Worm (Caenorhabditis elegans) whole organism, L1 larva: ENCODE data around the gene T11F9.10.

Experiments
- C34B4.2 ChIP-seq: sonication (generic microtip); optimal IDR thresholded peaks from 2 replicates; lab custom pipeline; 2017; ENCODE audit warnings: mild to moderate bottlenecking, missing genetic modification characterization, missing compliant biosample characterization
- F16B12.6 ChIP-seq: fragments of 150-350 bp; optimal IDR thresholded peaks from 2 replicates; lab custom pipeline; 2014; ENCODE audit warnings: missing biosample characterization, missing genetic modification characterization
- Y116A8C.19 ChIP-seq: sonication (generic microtip); optimal IDR thresholded peaks from 2 replicates; lab custom pipeline; 2016; ENCODE audit warnings: missing compliant biosample characterization, missing genetic modification characterization, borderline replicate concordance
- alr-1 ChIP-seq: fragments of 200-800 bp; sonication (Bioruptor generic); optimal IDR thresholded peaks from 2 replicates; lab custom pipeline; 2018; ENCODE audit warnings: borderline replicate concordance, mild to moderate bottlenecking, missing genetic modification characterization, missing compliant biosample characterization
- aly-2 ChIP-seq: fragments of 150-350 bp; optimal IDR thresholded peaks from 2 replicates; lab custom pipeline; 2014; ENCODE audit warnings: missing biosample characterization, missing genetic modification characterization
- ama-1 ChIP-seq: fragments of 150-350 bp; optimal IDR thresholded peaks from 2 replicates; lab custom pipeline; 2014
- blmp-1 ChIP-seq: fragments of 150-350 bp; optimal IDR thresholded peaks from 2 replicates; lab custom pipeline; 2014; ENCODE audit warnings: missing biosample characterization, missing genetic modification characterization
- ceh-63 ChIP-seq: fragments of 200-800 bp; sonication (Bioruptor generic); optimal IDR thresholded peaks from 2 replicates; lab custom pipeline; 2018; ENCODE audit warnings: mild to moderate bottlenecking, missing genetic modification characterization, missing compliant biosample characterization
- ceh-8 ChIP-seq: fragments of 200-800 bp; sonication (Bioruptor generic); optimal IDR thresholded peaks from 2 replicates; lab custom pipeline; 2018; ENCODE audit warnings: mild to moderate bottlenecking, missing genetic modification characterization, moderate library complexity, missing compliant biosample characterization
- ceh-82 ChIP-seq, 3 experiments: fragments of 150-350 bp in 1 of 3; sonication (generic microtip) in 2 of 3; optimal IDR thresholded peaks; 2 replicates each; lab custom pipeline; 2014 to 2017; ENCODE audit warnings: missing biosample characterization in 3 of 3, missing genetic modification characterization in 3 of 3
- ceh-88 ChIP-seq: fragments of 200-800 bp; sonication (Bioruptor generic); IDR thresholded peaks from 2 replicates; pipeline ENCODE4 v1.3.6; 2022; ENCODE audit warnings: missing genetic modification characterization, missing compliant biosample characterization
- ces-1 ChIP-seq: fragments of 150-350 bp; optimal IDR thresholded peaks from 2 replicates; lab custom pipeline; 2014; ENCODE audit warnings: missing biosample characterization, missing genetic modification reagents, missing genetic modification characterization
- dsc-1 ChIP-seq: sonication (generic microtip); optimal IDR thresholded peaks from 2 replicates; lab custom pipeline; 2016; ENCODE audit warnings: mild to moderate bottlenecking, missing genetic modification characterization, missing compliant biosample characterization
- efl-1 ChIP-seq, 4 experiments: fragments of 150-350 bp; optimal IDR thresholded peaks in 3 of 4; peaks in 1 of 4; 1 replicate in 1 of 4; 2 replicates in 3 of 4; lab custom pipeline; 2014; ENCODE audit warnings: missing biosample characterization in 2 of 4, missing genetic modification characterization in 2 of 4, missing genetic modification reagents in 2 of 4
- efl-3 ChIP-seq: fragments of 200-800 bp; sonication (Bioruptor generic); optimal IDR thresholded peaks from 2 replicates; lab custom pipeline; 2018; ENCODE audit warnings: mild to moderate bottlenecking, missing genetic modification characterization, missing compliant biosample characterization
- egl-27 ChIP-seq, 2 experiments: fragments of 150-350 bp in 1 of 2; sonication (generic microtip); optimal IDR thresholded peaks; 3 replicates each; lab custom pipeline; 2017 to 2018; ENCODE audit warnings: missing biosample characterization in 2 of 2, missing genetic modification characterization in 2 of 2, missing genetic modification reagents in 2 of 2
- elt-3 ChIP-seq, 6 experiments: fragments of 150-350 bp in 1 of 6; sonication (generic microtip); optimal IDR thresholded peaks; 2 replicates each; lab custom pipeline; 2017 to 2018; ENCODE audit warnings: missing biosample characterization in 6 of 6, missing genetic modification characterization in 6 of 6, inconsistent platforms in 1 of 6
- ets-5 ChIP-seq: fragments of 200-800 bp; sonication (Bioruptor generic); IDR thresholded peaks from 2 replicates; pipeline ENCODE4 v1.3.6; 2022; ENCODE audit warnings: missing genetic modification characterization, missing compliant biosample characterization
- fkh-4 ChIP-seq: sonication (generic microtip); optimal IDR thresholded peaks from 2 replicates; lab custom pipeline; 2016; ENCODE audit warnings: missing compliant biosample characterization, missing genetic modification characterization, borderline replicate concordance
- fos-1 ChIP-seq: fragments of 150-350 bp; optimal IDR thresholded peaks from 2 replicates; lab custom pipeline; 2014; ENCODE audit warnings: missing biosample characterization, missing genetic modification characterization
- hlh-17 ChIP-seq: fragments of 200-800 bp; sonication (Bioruptor generic); optimal IDR thresholded peaks from 2 replicates; lab custom pipeline; 2018; ENCODE audit warnings: missing genetic modification characterization, mild to moderate bottlenecking, missing compliant biosample characterization, moderate library complexity, borderline replicate concordance
- hpl-2 ChIP-seq: fragments of 150-350 bp; optimal IDR thresholded peaks from 2 replicates; lab custom pipeline; 2014; ENCODE audit warnings: missing biosample characterization, missing genetic modification reagents, missing genetic modification characterization
- isw-1 ChIP-seq: fragments of 200-800 bp; sonication (Bioruptor generic); IDR thresholded peaks from 2 replicates; pipeline ENCODE4 v1.3.6; 2022; ENCODE audit warnings: missing genetic modification characterization, missing compliant biosample characterization
- lin-13 ChIP-seq: fragments of 150-350 bp; optimal IDR thresholded peaks from 2 replicates; lab custom pipeline; 2014; ENCODE audit warnings: missing biosample characterization, missing genetic modification reagents, missing genetic modification characterization
- lin-14 ChIP-seq: fragments of 200-800 bp; sonication (Bioruptor generic); optimal IDR thresholded peaks from 2 replicates; lab custom pipeline; 2018; ENCODE audit warnings: mild to moderate bottlenecking, missing genetic modification characterization, moderate library complexity, missing compliant biosample characterization
- lin-15B ChIP-seq: fragments of 150-350 bp; sonication (generic microtip); optimal IDR thresholded peaks from 3 replicates; lab custom pipeline; 2014; ENCODE audit warnings: missing biosample characterization, missing genetic modification characterization
- lir-3 ChIP-seq: sonication (generic microtip); optimal IDR thresholded peaks from 2 replicates; lab custom pipeline; 2016; ENCODE audit warnings: mild to moderate bottlenecking, missing genetic modification characterization, moderate library complexity, missing compliant biosample characterization; ENCODE audit not compliant: poor library complexity
- mdl-1 ChIP-seq, 2 experiments: fragments of 150-350 bp; optimal IDR thresholded peaks; 2 replicates each; lab custom pipeline; 2014 to 2017; ENCODE audit warnings: missing biosample characterization in 2 of 2, missing genetic modification characterization in 2 of 2, inconsistent platforms in 1 of 2
- mep-1 ChIP-seq: fragments of 150-350 bp; optimal IDR thresholded peaks from 2 replicates; lab custom pipeline; 2014; ENCODE audit warnings: missing biosample characterization, missing genetic modification characterization
- nhr-11 ChIP-seq: fragments of 150-350 bp; optimal IDR thresholded peaks from 2 replicates; lab custom pipeline; 2014; ENCODE audit warnings: missing biosample characterization, missing genetic modification characterization
- nhr-20 ChIP-seq: sonication (generic microtip); optimal IDR thresholded peaks from 2 replicates; lab custom pipeline; 2016; ENCODE audit warnings: mild to moderate bottlenecking, missing genetic modification characterization, missing compliant biosample characterization
- nhr-237 ChIP-seq: fragments of 150-350 bp; optimal IDR thresholded peaks from 2 replicates; lab custom pipeline; 2014; ENCODE audit warnings: missing biosample characterization, missing genetic modification characterization
- nhr-47 ChIP-seq: sonication (generic microtip); optimal IDR thresholded peaks from 2 replicates; lab custom pipeline; 2016; ENCODE audit warnings: mild to moderate bottlenecking, missing genetic modification characterization, moderate library complexity, missing compliant biosample characterization
- nhr-76 ChIP-seq: sonication (generic microtip); optimal IDR thresholded peaks from 2 replicates; lab custom pipeline; 2017; ENCODE audit warnings: missing biosample characterization, missing genetic modification characterization
- nhr-84 ChIP-seq: sonication (generic microtip); optimal IDR thresholded peaks from 2 replicates; lab custom pipeline; 2017; ENCODE audit warnings: missing biosample characterization, missing genetic modification characterization
- nhr-85 ChIP-seq: sonication (generic microtip); peaks from one replicate; lab custom pipeline; 2016; ENCODE audit warnings: missing genetic modification characterization, inconsistent platforms, missing compliant biosample characterization
- pag-3 ChIP-seq: sonication (generic microtip); optimal IDR thresholded peaks from 2 replicates; lab custom pipeline; 2017; ENCODE audit warnings: missing genetic modification characterization, mild to moderate bottlenecking, missing compliant biosample characterization, antibody characterized with exemption, borderline replicate concordance; ENCODE audit not compliant: insufficient read depth
- skn-1 ChIP-seq: fragments of 150-350 bp; optimal IDR thresholded peaks from 2 replicates; lab custom pipeline; 2014; ENCODE audit warnings: missing biosample characterization, missing genetic modification characterization
- snu-23 ChIP-seq: sonication (generic microtip); optimal IDR thresholded peaks from 2 replicates; lab custom pipeline; 2016; ENCODE audit warnings: missing genetic modification characterization, missing compliant biosample characterization
- sup-37 ChIP-seq: fragments of 200-800 bp; sonication (Bioruptor generic); optimal IDR thresholded peaks from 2 replicates; lab custom pipeline; 2018; ENCODE audit warnings: mild to moderate bottlenecking, missing genetic modification characterization, missing compliant biosample characterization
- unc-130 ChIP-seq: fragments of 150-350 bp; optimal IDR thresholded peaks from 2 replicates; lab custom pipeline; 2017; ENCODE audit warnings: missing biosample characterization, missing genetic modification characterization, inconsistent platforms
- xbp-1 ChIP-seq: sonication (generic microtip); optimal IDR thresholded peaks from 2 replicates; lab custom pipeline; 2016; ENCODE audit warnings: missing genetic modification characterization, missing compliant biosample characterization
- zag-1 ChIP-seq: fragments of 150-350 bp; optimal IDR thresholded peaks from 2 replicates; lab custom pipeline; 2014; ENCODE audit warnings: missing biosample characterization, missing genetic modification characterization
- ztf-4 ChIP-seq: fragments of 150-350 bp; optimal IDR thresholded peaks from 2 replicates; lab custom pipeline; 2014; ENCODE audit warnings: missing biosample characterization, missing genetic modification characterization

Gene T11F9.10

DNA sequence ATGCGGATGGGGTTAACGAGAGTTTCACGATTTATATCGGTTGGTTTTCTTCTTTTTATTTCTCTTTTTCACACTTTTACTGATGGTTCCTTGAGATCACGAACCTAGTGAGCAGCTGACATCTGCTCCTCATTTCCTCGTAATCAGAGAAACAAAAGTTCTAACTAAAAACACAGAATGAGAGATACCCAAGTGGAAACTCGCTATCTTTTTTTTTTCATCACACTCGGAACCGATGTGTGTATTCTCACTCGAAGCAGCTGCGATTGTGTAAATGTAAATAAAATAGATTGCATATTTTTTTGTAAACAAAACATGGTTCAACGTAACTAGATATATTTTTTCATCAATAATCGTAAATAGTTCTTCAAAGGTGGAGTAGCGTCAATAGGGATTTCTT is 19.6 kb downstream of the T11F9.10 start (continued):
- TF ChIP-seq alr-1 (no peak), ces-1 (GFP tag; lab: Kevin White, UChicago) (no peak), aly-2 (no peak), isw-1 (GFP tag; lab: Robert Waterston, UW) (no peak), nhr-47 (tag; lab: Kevin White, UChicago) (no peak), sup-37 (GFP tag; lab: Kevin White, UChicago) (no peak), unc-130 (tag; lab: Kevin White, UChicago) (peak; percentile 27), C34B4.2 (no peak), fkh-4 (tag; lab: Kevin White, UChicago) (peak; percentile 85), nhr-76 (tag; lab: Kevin White, UChicago) (no peak), nhr-84 (tag; lab: Kevin White, UChicago) (no peak), mep-1 (peak; percentile 43), dsc-1 (tag; lab: Kevin White, UChicago) (peak; percentile 98), ztf-4 (tag; lab: Kevin White, UChicago) (no peak), efl-3 (GFP tag; lab: Kevin White, UChicago) (no peak), lir-3 (no peak), ceh-8 (GFP tag; lab: Kevin White, UChicago) (no peak), ceh-88 (GFP tag; lab: Robert Waterston, UW) (no peak), lin-13 (no peak), ceh-82 (tag; optimal IDR thresholded peaks at IDR 0.05; lab: Kevin White, UChicago) (no peak), Y116A8C.19 (tag; lab: Kevin White, UChicago) (no peak), zag-1 (tag; lab: Kevin White, UChicago) (no peak), ets-5 (no peak), hlh-17 (no peak), mdl-1 (tag; optimal IDR thresholded peaks at IDR 0.05; lab: Kevin White, UChicago) (no peak), lin-15B (tag; lab: Kevin White, UChicago) (no peak), nhr-11 (tag; lab: Kevin White, UChicago) (no peak), hpl-2 (GFP tag; lab: Kevin White, UChicago) (no peak), F16B12.6 (tag; lab: Kevin White, UChicago) (no peak), nhr-237 (tag; lab: Kevin White, UChicago) (no peak)

- no peak for TF ChIP-seq fos-1
- peak; percentile 57 for TF ChIP-seq pag-3 (tag; lab: Kevin White, UChicago)
- TF ChIP-seq nhr-20 = peak; percentile 7
- TF ChIP-seq snu-23 (GFP tag; lab: Kevin White, UChicago) = peak; percentile 5
- peak; percentile 77 for TF ChIP-seq nhr-85 (tag; lab: Kevin White, UChicago)
- TF ChIP-seq egl-27 (tag; optimal IDR thresholded peaks at IDR 0.05; lab: Kevin White, UChicago) = no peak
- TF ChIP-seq nhr-237 (tag; lab: Kevin White, UChicago) = no peak
- TF ChIP-seq skn-1 (tag; lab: Kevin White, UChicago) = peak; percentile 21
- TF ChIP-seq elt-3 (tag; optimal IDR thresholded peaks at IDR 0.05; lab: Kevin White, UChicago) = peak in 3 of 6 experiments; percentile 6 to 62 (median 62)
- peak; percentile 62 for TF ChIP-seq blmp-1
- no peak for TF ChIP-seq ama-1 (lab: Kevin White, UChicago)
- TF ChIP-seq lin-14 (GFP tag; lab: Kevin White, UChicago) = peak; percentile 55
- no peak for TF ChIP-seq efl-1 (optimal IDR thresholded peaks at IDR 0.05; lab: Kevin White, UChicago)
- TF ChIP-seq efl-1 (GFP tag; optimal IDR thresholded peaks at IDR 0.05 in 1 of 2; lab: Kevin White, UChicago) = peak in 1 of 2 experiments; percentile 70
- no peak for TF ChIP-seq xbp-1
- TF ChIP-seq ceh-63 (GFP tag; lab: Kevin White, UChicago) = no peak
These were observed 22.0 kb downstream of the T11F9.10 start, which contains the start of gene ttll-5 for ce11 chrV:11508773-11509172. TSS of gene ttll-5 (plus strand) at chrV:11509060.
